Worm (Caenorhabditis elegans): ENCODE data around the gene immp-2.

ce11 chrIV:1044287-1044686 is 38.6 kb upstream of the immp-2 start, which contains the start of gene Y55F3AM.11:
- TF ChIP-seq ama-1 (optimal IDR thresholded peaks at IDR 0.05) (no peak), ztf-11 (tag; optimal IDR thresholded peaks at IDR 0.05) (no peak), ceh-90 (tag; optimal IDR thresholded peaks at IDR 0.05) (no peak), lir-3 (tag; optimal IDR thresholded peaks at IDR 0.05; ENCODE audit: poor library complexity) (no peak), vab-15 (tag; optimal IDR thresholded peaks at IDR 0.05) (no peak), egl-27 (tag; optimal IDR thresholded peaks at IDR 0.05) (no peak), fkh-10 (GFP tag; optimal IDR thresholded peaks at IDR 0.05) (no peak), pax-3 (tag; optimal IDR thresholded peaks at IDR 0.05) (no peak), swsn-7 (tag; optimal IDR thresholded peaks at IDR 0.05) (no peak), mdl-1 (tag; optimal IDR thresholded peaks at IDR 0.05) (no peak), ces-1 (GFP tag; optimal IDR thresholded peaks at IDR 0.05) (no peak), nhr-19 (GFP tag; conservative IDR thresholded peaks at IDR 0.05) (no peak), nhr-77 (tag; optimal IDR thresholded peaks at IDR 0.05) (no peak), aha-1 (tag; optimal IDR thresholded peaks at IDR 0.05) (no peak)

Data from whole organism, L1 larva.